Fruit fly (Drosophila melanogaster): ENCODE measurements around the gene Atu.

The Atu gene

dm6 chr3R:5647705-5648568, 34.8 kb downstream of the Atu start (continued):
- no peak for TF ChIP-seq dsf (GFP tag; optimal IDR thresholded peaks at IDR 0.05; ENCODE audit: borderline replicate concordance)
- TF ChIP-seq dl (GFP tag; optimal IDR thresholded peaks at IDR 0.05; ENCODE audit: insufficient read depth in 1 of 2, partially characterized antibody in 2 of 2) = no peak
- TF ChIP-seq Abd-B (GFP tag; optimal IDR thresholded peaks at IDR 0.05) = no peak

- peak; percentile 63 for TF ChIP-seq psq (GFP tag; optimal IDR thresholded peaks at IDR 0.05)
- peak; percentile 36 for TF ChIP-seq fru (GFP tag; optimal IDR thresholded peaks at IDR 0.05)
- TF ChIP-seq Mio (GFP tag; optimal IDR thresholded peaks at IDR 0.05) = no peak
- peak; percentile 71 for TF ChIP-seq Rel (GFP tag; optimal IDR thresholded peaks at IDR 0.05)
- TF ChIP-seq Rel (tag; optimal IDR thresholded peaks at IDR 0.05) = peak; percentile 9
- TF ChIP-seq Jra (GFP tag; optimal IDR thresholded peaks at IDR 0.05) = peak; percentile 19
- TF ChIP-seq CrebA (GFP tag; optimal IDR thresholded peaks at IDR 0.05; ENCODE audit: borderline replicate concordance) = no peak
- TF ChIP-seq N (GFP tag; optimal IDR thresholded peaks at IDR 0.05) = no peak
- TF ChIP-seq foxo (GFP tag; optimal IDR thresholded peaks at IDR 0.05) = peak in 1 of 2 experiments; percentile 74
- peak; percentile 33 for TF ChIP-seq CG9705 (GFP tag; optimal IDR thresholded peaks at IDR 0.05)
- TF ChIP-seq ey (GFP tag; optimal IDR thresholded peaks at IDR 0.05) = peak; percentile 52
- TF ChIP-seq h (GFP tag; optimal IDR thresholded peaks at IDR 0.05) = peak; percentile 48
- TF ChIP-seq Hr83 (GFP tag; optimal IDR thresholded peaks at IDR 0.05; ENCODE audit: poor library complexity, severe bottlenecking) = peak; percentile 5
- TF ChIP-seq woc (GFP tag; optimal IDR thresholded peaks at IDR 0.05) = peak; percentile 66
- TF ChIP-seq tai (GFP tag; optimal IDR thresholded peaks at IDR 0.05) = no peak
- no peak for TF ChIP-seq pan (optimal IDR thresholded peaks at IDR 0.05)
- TF ChIP-seq sage (GFP tag; optimal IDR thresholded peaks at IDR 0.05) = peak; percentile 35
- TF ChIP-seq Dfd (GFP tag; optimal IDR thresholded peaks at IDR 0.05) = no peak
- TF ChIP-seq dsf (GFP tag; optimal IDR thresholded peaks at IDR 0.05; ENCODE audit: borderline replicate concordance) = peak; percentile 48
- no peak for TF ChIP-seq Hr78 (GFP tag; optimal IDR thresholded peaks at IDR 0.05)
- TF ChIP-seq usp (GFP tag; optimal IDR thresholded peaks at IDR 0.05) = no peak
- no peak for TF ChIP-seq jim (GFP tag; optimal IDR thresholded peaks at IDR 0.05)
- no peak for TF ChIP-seq Abd-B (GFP tag; optimal IDR thresholded peaks at IDR 0.05)
- peak; percentile 33 for TF ChIP-seq sv (GFP tag; optimal IDR thresholded peaks at IDR 0.05)
- no peak for TF ChIP-seq dl (GFP tag; optimal IDR thresholded peaks at IDR 0.05; ENCODE audit: insufficient read depth in 1 of 2, partially characterized antibody in 2 of 2)
- TF ChIP-seq OdsH (GFP tag; optimal IDR thresholded peaks at IDR 0.05) = peak; percentile 24
- peak; percentile 54 for TF ChIP-seq dmrt93B (GFP tag; optimal IDR thresholded peaks at IDR 0.05)
- peak; percentile 54 for TF ChIP-seq Sp1 (GFP tag; optimal IDR thresholded peaks at IDR 0.05)
- peak; percentile 76 for TF ChIP-seq Hnf4 (GFP tag; optimal IDR thresholded peaks at IDR 0.05)
- TF ChIP-seq Myc (optimal IDR thresholded peaks at IDR 0.05) = peak; percentile 0
- peak; percentile 70 for TF ChIP-seq rgr (GFP tag; optimal IDR thresholded peaks at IDR 0.05)
- peak; percentile 39 for TF ChIP-seq brk (GFP tag; optimal IDR thresholded peaks at IDR 0.05)
- TF ChIP-seq HLH106 (tag; optimal IDR thresholded peaks at IDR 0.05) = peak; percentile 72
- no peak for TF ChIP-seq Dif (GFP tag; optimal IDR thresholded peaks at IDR 0.05; ENCODE audit: partially characterized antibody)
- no peak for TF ChIP-seq lola (GFP tag; optimal IDR thresholded peaks at IDR 0.05)
- peak; percentile 26 for TF ChIP-seq br (GFP tag; optimal IDR thresholded peaks at IDR 0.05)
Observed at dm6 chr3R:5648569-5649476, 35.7 kb downstream of the Atu start, which contains the start of the genes MTA1-like and Sec23. MTA1-like (minus strand) TSS chr3R:5648738. Sec23 (plus strand) TSS chr3R:5649065.

Data from whole organism, wandering third instar larva.